Worm (Caenorhabditis elegans) whole organism, L4 larva: ENCODE measurements around the gene Y105C5A.1285.
"Not testable (repeated sequence)": the region's sequence is repeated elsewhere in the genome, so short reads cannot be mapped to it uniquely, and the experiment has no call there.

ENCODE experiments used
- Y5F2A.4 ChIP-seq: fragments of 200-800 bp; sonication (Bioruptor generic); optimal IDR thresholded peaks from 2 replicates; lab custom pipeline; 2018; ENCODE audit warnings: mild to moderate bottlenecking, missing genetic modification characterization, missing compliant biosample characterization
- ZK337.2 ChIP-seq: fragments of 200-800 bp; sonication (Bioruptor generic); IDR thresholded peaks from 2 replicates; pipeline ENCODE4 v1.3.6; 2022; ENCODE audit warnings: missing genetic modification reagents, missing genetic modification characterization, missing compliant biosample characterization
- hlh-30 ChIP-seq: sonication (generic microtip); optimal IDR thresholded peaks from 2 replicates; lab custom pipeline; 2017; ENCODE audit warnings: antibody characterized with exemption, mild to moderate bottlenecking, missing genetic modification characterization, missing compliant biosample characterization; ENCODE audit not compliant: insufficient read depth
- lir-3 ChIP-seq: sonication (generic microtip); optimal IDR thresholded peaks from 2 replicates; lab custom pipeline; 2016; ENCODE audit warnings: mild to moderate bottlenecking, missing genetic modification characterization, missing compliant biosample characterization
- nhr-10 ChIP-seq: fragments of 150-350 bp; optimal IDR thresholded peaks from 2 replicates; lab custom pipeline; 2014; ENCODE audit warnings: missing biosample characterization, missing genetic modification characterization
- nhr-11 ChIP-seq: fragments of 150-350 bp; optimal IDR thresholded peaks from 2 replicates; lab custom pipeline; 2014; ENCODE audit warnings: missing biosample characterization, missing genetic modification characterization
- nhr-237 ChIP-seq: sonication (generic microtip); optimal IDR thresholded peaks from 2 replicates; lab custom pipeline; 2017; ENCODE audit warnings: missing biosample characterization, missing genetic modification characterization
- nhr-28 ChIP-seq: fragments of 150-350 bp; optimal IDR thresholded peaks from 2 replicates; lab custom pipeline; 2014; ENCODE audit warnings: missing biosample characterization, missing genetic modification characterization
- skn-1 ChIP-seq: fragments of 150-350 bp; optimal IDR thresholded peaks from 2 replicates; lab custom pipeline; 2014; ENCODE audit warnings: missing biosample characterization, missing genetic modification characterization
- unc-62 ChIP-seq, 3 experiments: fragments of 150-350 bp in 1 of 3; sonication (generic microtip); optimal IDR thresholded peaks in 2 of 3; peaks in 1 of 3; 1 replicate in 1 of 3; 2 replicates in 2 of 3; lab custom pipeline; 2014 to 2017; ENCODE audit warnings: missing biosample characterization in 3 of 3, missing genetic modification characterization in 3 of 3, missing genetic modification reagents in 3 of 3, missing genotype in 1 of 3
- zag-1 ChIP-seq: fragments of 150-350 bp; optimal IDR thresholded peaks from 2 replicates; lab custom pipeline; 2014; ENCODE audit warnings: missing biosample characterization, missing genetic modification characterization

- TF ChIP-seq zag-1 (tag; lab: Kevin White, UChicago); Y5F2A.4 (GFP tag; lab: Kevin White, UChicago); nhr-10; unc-62 (GFP tag; optimal IDR thresholded peaks at IDR 0.05 in 1 of 2; lab: Kevin White, UChicago); unc-62 (tag; optimal IDR thresholded peaks at IDR 0.05; lab: Kevin White, UChicago); nhr-237 (tag; lab: Kevin White, UChicago); nhr-11; lir-3 (tag; lab: Kevin White, UChicago); ZK337.2 (GFP tag; lab: Robert Waterston, UW); hlh-30; skn-1 (tag; lab: Kevin White, UChicago); nhr-28: not testable (repeated sequence)
Observed at ce11 chrIV:15767790-15768189, 15.6 kb downstream of the Y105C5A.1285 start.
